Worm (Caenorhabditis elegans) whole organism, early embryonic: ENCODE measurements around the gene F09G2.2.
A peak's percentile ranks its signal among the peaks of the same experiment; 100 is the strongest.

Experiments used
- B0310.2 ChIP-seq: sonication (generic microtip); optimal IDR thresholded peaks from 2 replicates; lab custom pipeline; 2016; ENCODE audit warnings: mild to moderate bottlenecking, missing genetic modification characterization, missing compliant biosample characterization
- F13C5.2 ChIP-seq: sonication (generic microtip); optimal IDR thresholded peaks from 2 replicates; lab custom pipeline; 2017; ENCODE audit warnings: mild to moderate bottlenecking, missing genetic modification characterization, inconsistent platforms, missing compliant biosample characterization
- aly-1 ChIP-seq: sonication (generic microtip); optimal IDR thresholded peaks from 2 replicates; lab custom pipeline; 2016; ENCODE audit warnings: missing genetic modification characterization, missing compliant biosample characterization
- ama-1 ChIP-seq: fragments of 150-350 bp; optimal IDR thresholded peaks from 2 replicates; lab custom pipeline; 2014
- ceh-13 ChIP-seq: fragments of 200-800 bp; sonication (Bioruptor generic); optimal IDR thresholded peaks from 2 replicates; lab custom pipeline; 2018; ENCODE audit warnings: mild to moderate bottlenecking, missing genetic modification characterization, missing compliant biosample characterization
- ceh-36 ChIP-seq: sonication (generic microtip); optimal IDR thresholded peaks from 2 replicates; lab custom pipeline; 2016; ENCODE audit warnings: missing genetic modification characterization, inconsistent platforms, missing compliant biosample characterization
- ets-7 ChIP-seq: sonication (generic microtip); optimal IDR thresholded peaks from 2 replicates; lab custom pipeline; 2016; ENCODE audit warnings: missing genotype, missing genetic modification characterization, missing compliant biosample characterization
- flt-1 ChIP-seq: fragments of 200-800 bp; sonication (Bioruptor generic); IDR thresholded peaks from 2 replicates; pipeline ENCODE4 v1.3.6; 2022; ENCODE audit warnings: missing genetic modification characterization, missing compliant biosample characterization
- hmbx-1 ChIP-seq: sonication (generic microtip); optimal IDR thresholded peaks from 2 replicates; lab custom pipeline; 2016; ENCODE audit warnings: mild to moderate bottlenecking, missing genetic modification characterization, missing compliant biosample characterization
- hmg-4 ChIP-seq: fragments of 200-800 bp; sonication (Bioruptor generic); optimal IDR thresholded peaks from 2 replicates; lab custom pipeline; 2018; ENCODE audit warnings: mild to moderate bottlenecking, missing genetic modification characterization, missing compliant biosample characterization
- hnd-1 ChIP-seq: sonication (generic microtip); optimal IDR thresholded peaks from 2 replicates; lab custom pipeline; 2016; ENCODE audit warnings: missing genetic modification characterization, missing compliant biosample characterization
- pes-1 ChIP-seq: fragments of 200-800 bp; sonication (Bioruptor generic); IDR thresholded peaks from 2 replicates; pipeline ENCODE4 v1.3.6; 2022; ENCODE audit warnings: missing genetic modification reagents, missing genetic modification characterization, missing compliant biosample characterization
- scrt-1 ChIP-seq: fragments of 200-800 bp; sonication (Bioruptor generic); IDR thresholded peaks from 2 replicates; pipeline ENCODE4 v1.3.6; 2022; ENCODE audit warnings: missing genetic modification characterization, missing compliant biosample characterization
- sea-1 ChIP-seq: fragments of 200-800 bp; sonication (Bioruptor generic); conservative IDR thresholded peaks from 2 replicates; pipeline ENCODE4 v1.3.6; 2022; ENCODE audit warnings: missing genetic modification characterization, missing compliant biosample characterization
- tbx-11 ChIP-seq: fragments of 200-800 bp; sonication (Bioruptor generic); IDR thresholded peaks from 2 replicates; pipeline ENCODE4 v1.3.6; 2022; ENCODE audit warnings: missing genetic modification characterization, missing compliant biosample characterization
- tbx-37 ChIP-seq: fragments of 200-800 bp; sonication (Bioruptor generic); conservative IDR thresholded peaks from 2 replicates; pipeline ENCODE4 v1.3.6; 2022; ENCODE audit warnings: missing genetic modification reagents, missing genetic modification characterization, missing compliant biosample characterization
- tra-4 ChIP-seq: sonication (generic microtip); optimal IDR thresholded peaks from 2 replicates; lab custom pipeline; 2017; ENCODE audit warnings: missing genetic modification characterization, missing compliant biosample characterization

Gene F09G2.2

ce11 chrV:7196498-7196966 lies at the start of gene F09G2.2:
Gene F09G2.2 (plus strand): TSS chrV:7196916.
- peak; percentile 19 for TF ChIP-seq hmg-4 (GFP tag; lab: Kevin White, UChicago)
- peak; percentile 59 for TF ChIP-seq F13C5.2 (tag; lab: Kevin White, UChicago)
- no peak for TF ChIP-seq tbx-37 (GFP tag; lab: Robert Waterston, UW)
- TF ChIP-seq flt-1 (GFP tag; lab: Robert Waterston, UW) = 0 out of 2 replicates have a peak, but pooled peaks have one; percentile 12

ce11 chrV:7147370-7147769 lies 49.3 kb upstream of the F09G2.2 start, which contains the start of gene ugt-38:
Gene ugt-38 (minus strand): TSS chrV:7147470.
- TF ChIP-seq ama-1 (lab: Kevin White, UChicago) (no peak), hmg-4 (GFP tag; lab: Kevin White, UChicago) (no peak), tbx-11 (no peak), flt-1 (GFP tag; lab: Robert Waterston, UW) (no peak), F13C5.2 (tag; lab: Kevin White, UChicago) (no peak)

ce11 chrV:7150570-7150969 lies 46.1 kb upstream of the F09G2.2 start, which contains the start of gene F10D2.8:
Gene F10D2.8 (minus strand): TSS chrV:7150714.
- TF ChIP-seq ama-1 (lab: Kevin White, UChicago) (no peak), scrt-1 (GFP tag; lab: Robert Waterston, UW) (no peak), hmg-4 (GFP tag; lab: Kevin White, UChicago) (no peak), flt-1 (GFP tag; lab: Robert Waterston, UW) (no peak), ceh-36 (tag; lab: Kevin White, UChicago) (no peak), ets-7 (no peak), hmbx-1 (tag; lab: Kevin White, UChicago) (no peak), F13C5.2 (tag; lab: Kevin White, UChicago) (no peak), tbx-37 (GFP tag; lab: Robert Waterston, UW) (no peak), ceh-13 (GFP tag; lab: Kevin White, UChicago) (no peak), hnd-1 (tag; lab: Kevin White, UChicago) (no peak), sea-1 (GFP tag; lab: Robert Waterston, UW) (no peak), B0310.2 (tag; lab: Kevin White, UChicago) (no peak), tra-4 (tag; lab: Kevin White, UChicago) (no peak)

ce11 chrV:7153046-7153445 lies 43.7 kb upstream of the F09G2.2 start, which contains the start of gene fat-7:
Gene fat-7 (minus strand): TSS chrV:7153146.
- TF ChIP-seq sea-1 (GFP tag; lab: Robert Waterston, UW) (no peak), ceh-13 (GFP tag; lab: Kevin White, UChicago) (no peak), hmbx-1 (tag; lab: Kevin White, UChicago) (no peak), tbx-37 (GFP tag; lab: Robert Waterston, UW) (no peak), pes-1 (GFP tag; lab: Robert Waterston, UW) (no peak), ama-1 (lab: Kevin White, UChicago) (no peak)

- TF ChIP-seq ceh-36 (tag; lab: Kevin White, UChicago) (no peak), ceh-13 (GFP tag; lab: Kevin White, UChicago) (no peak), tbx-11 (no peak), hmg-4 (GFP tag; lab: Kevin White, UChicago) (no peak), F13C5.2 (tag; lab: Kevin White, UChicago) (no peak)
Observed at ce11 chrV:7156079-7156478, 40.6 kb upstream of the F09G2.2 start, which contains the start of gene F10D2.10. Gene F10D2.10 (minus strand): TSS chrV:7156179.

ce11 chrV:7157089-7157488 lies 39.6 kb upstream of the F09G2.2 start, which contains the start of gene ugt-39:
Gene ugt-39 (plus strand): TSS chrV:7157142.
- no peak for TF ChIP-seq hmbx-1 (tag; lab: Kevin White, UChicago)
- TF ChIP-seq F13C5.2 (tag; lab: Kevin White, UChicago) = no peak
- no peak for TF ChIP-seq pes-1 (GFP tag; lab: Robert Waterston, UW)
- TF ChIP-seq hmg-4 (GFP tag; lab: Kevin White, UChicago) = no peak
- no peak for TF ChIP-seq ets-7
- TF ChIP-seq ceh-36 (tag; lab: Kevin White, UChicago) = no peak
- TF ChIP-seq aly-1 (tag; lab: Kevin White, UChicago) = no peak

- TF ChIP-seq tra-4 (tag; lab: Kevin White, UChicago) = no peak
- TF ChIP-seq ceh-13 (GFP tag; lab: Kevin White, UChicago) = no peak
- no peak for TF ChIP-seq sea-1 (GFP tag; lab: Robert Waterston, UW)
- TF ChIP-seq flt-1 (GFP tag; lab: Robert Waterston, UW) = no peak
Observed at ce11 chrV:7159391-7159790, 37.3 kb upstream of the F09G2.2 start, which contains the start of gene str-204. Gene str-204 (plus strand): TSS chrV:7159691.

- TF ChIP-seq aly-1 (tag; lab: Kevin White, UChicago) (no peak), sea-1 (GFP tag; lab: Robert Waterston, UW) (no peak)
Observed at ce11 chrV:7163477-7164114, 33.1 kb upstream of the F09G2.2 start, which contains the start of gene ugt-41. Gene ugt-41 (minus strand): TSS chrV:7163595.
